Fruit fly (Drosophila melanogaster): ENCODE measurements around the gene alpha-Man-IIa.

Gene alpha-Man-IIa

dm6 chr3R:9420439-9421234, 8.3 kb downstream of the alpha-Man-IIa start (continued):
- TF ChIP-seq croc (GFP tag; conservative IDR thresholded peaks at IDR 0.05) (no peak), CG8944 (GFP tag; optimal IDR thresholded peaks at IDR 0.05) (no peak), maf-S (GFP tag; optimal IDR thresholded peaks at IDR 0.05) (no peak), CG2889 (GFP tag; IDR thresholded peaks at IDR 0.05) (no peak), CG31441 (GFP tag; IDR thresholded peaks at IDR 0.05) (peak; percentile 41), inv (GFP tag; IDR thresholded peaks at IDR 0.05; ENCODE audit: partially characterized antibody) (no peak), dmrt99B (tag; optimal IDR thresholded peaks at IDR 0.05) (peak; percentile 49), CG7987 (GFP tag; optimal IDR thresholded peaks at IDR 0.05) (no peak), Fer1 (GFP tag; optimal IDR thresholded peaks at IDR 0.05) (no peak), Doc3 (GFP tag; IDR thresholded peaks at IDR 0.05; ENCODE audit: partially characterized antibody) (0 out of 3 replicates have a peak, but pooled peaks have one; percentile 12), bcd (GFP tag; optimal IDR thresholded peaks at IDR 0.05) (no peak), NK7.1 (GFP tag; optimal IDR thresholded peaks at IDR 0.05) (no peak), CG11093 (GFP tag; IDR thresholded peaks at IDR 0.05) (no peak), vvl (GFP tag; IDR thresholded peaks at IDR 0.05) (peak; percentile 52; the same call in 1 of the 2 replicates), Ada2b (GFP tag; IDR thresholded peaks at IDR 0.05) (no peak), lab (GFP tag; optimal IDR thresholded peaks at IDR 0.05) (peak; percentile 20), CG30020 (tag; optimal IDR thresholded peaks at IDR 0.05) (no peak), Sox100B (GFP tag; optimal IDR thresholded peaks at IDR 0.05) (no peak), Dll (GFP tag; IDR thresholded peaks at IDR 0.05; ENCODE audit: partially characterized antibody) (no peak), Hmr (GFP tag; optimal IDR thresholded peaks at IDR 0.05) (no peak), tgo (GFP tag; IDR thresholded peaks at IDR 0.05) (no peak), CG6854 (GFP tag; optimal IDR thresholded peaks at IDR 0.05) (no peak), CG10543 (GFP tag; optimal IDR thresholded peaks at IDR 0.05) (no peak), Jarid2 (GFP tag; optimal IDR thresholded peaks at IDR 0.05) (no peak), stc (GFP tag; IDR thresholded peaks at IDR 0.05) (no peak), bsh (GFP tag; optimal IDR thresholded peaks at IDR 0.05) (peak in 1 of 2 experiments; percentile 29), lmd (GFP tag; IDR thresholded peaks at IDR 0.05) (peak; percentile 40; the same call in 1 of the 2 replicates), zf30C (GFP tag; optimal IDR thresholded peaks at IDR 0.05) (no peak), MESR4 (GFP tag; optimal IDR thresholded peaks at IDR 0.05) (no peak), CG16863 (GFP tag; optimal IDR thresholded peaks at IDR 0.05) (no peak), HmgD (GFP tag; optimal IDR thresholded peaks at IDR 0.05) (no peak), CG9932 (GFP tag; IDR thresholded peaks at IDR 0.05) (no peak), CG4328 (GFP tag; optimal IDR thresholded peaks at IDR 0.05) (no peak), pan (optimal IDR thresholded peaks at IDR 0.05) (no peak), pan (GFP tag; optimal IDR thresholded peaks at IDR 0.05 in 1 of 2, IDR thresholded peaks at IDR 0.05 in 1 of 2) (no peak), Dref (GFP tag; IDR thresholded peaks at IDR 0.05) (no peak), Chrac-16 (GFP tag; optimal IDR thresholded peaks at IDR 0.05) (no peak), Atf3 (GFP tag; optimal IDR thresholded peaks at IDR 0.05) (no peak), CG4730 (GFP tag; IDR thresholded peaks at IDR 0.05) (no peak), tin (GFP tag; optimal IDR thresholded peaks at IDR 0.05) (no peak), Ssrp (tag; optimal IDR thresholded peaks at IDR 0.05) (peak; percentile 16), tup (GFP tag; optimal IDR thresholded peaks at IDR 0.05) (no peak), CHES-1-like (GFP tag; optimal IDR thresholded peaks at IDR 0.05) (no peak), Meics (GFP tag; optimal IDR thresholded peaks at IDR 0.05) (no peak), Lpt (GFP tag; optimal IDR thresholded peaks at IDR 0.05) (no peak), gsb (GFP tag; IDR thresholded peaks at IDR 0.05) (no peak), Oaz (GFP tag; IDR thresholded peaks at IDR 0.05) (no peak), pum (GFP tag; optimal IDR thresholded peaks at IDR 0.05) (no peak), CG4820 (GFP tag; optimal IDR thresholded peaks at IDR 0.05) (peak; percentile 14), CG8478 (optimal IDR thresholded peaks at IDR 0.05) (no peak), grn (GFP tag; optimal IDR thresholded peaks at IDR 0.05) (no peak)
